Worm (Caenorhabditis elegans) whole organism, midembryonic: ENCODE data around the gene C13A2.12.

Experiments used
- flt-1 ChIP-seq: fragments of 200-800 bp; sonication (Bioruptor generic); IDR thresholded peaks from 2 replicates; pipeline ENCODE4 v1.3.6; 2022; ENCODE audit warnings: missing genetic modification characterization, missing compliant biosample characterization
- tab-1 ChIP-seq: fragments of 200-800 bp; sonication (Bioruptor generic); IDR thresholded peaks from 2 replicates; pipeline ENCODE4 v1.3.6; 2022; ENCODE audit warnings: missing genetic modification characterization, missing compliant biosample characterization
- ztf-23 ChIP-seq: fragments of 200-800 bp; sonication (Bioruptor generic); IDR thresholded peaks from 2 replicates; pipeline ENCODE4 v1.3.6; 2022; ENCODE audit warnings: missing genetic modification reagents, missing genetic modification characterization, missing compliant biosample characterization

DNA sequence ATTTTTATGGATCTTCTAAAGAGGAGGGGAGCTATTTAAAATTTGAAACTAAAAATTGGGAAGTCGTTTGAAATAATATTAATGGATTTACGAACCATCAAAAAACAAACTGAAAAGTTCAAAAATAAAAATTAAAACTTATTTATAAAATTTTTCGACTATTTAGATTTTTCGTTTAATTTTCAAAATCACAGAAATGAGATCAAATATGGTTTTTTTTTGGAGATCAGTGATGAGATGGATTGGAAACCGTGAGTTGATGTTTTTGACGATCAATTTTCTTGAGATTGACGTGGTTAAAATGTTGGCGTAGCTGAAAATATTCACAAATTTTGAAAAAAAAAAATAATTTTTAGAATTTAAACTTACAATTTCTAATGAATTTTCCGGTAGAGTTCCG, 40.1 kb upstream of the C13A2.12 start, which contains the start of gene C13F10.5:
- TF ChIP-seq tab-1 (GFP tag; lab: Robert Waterston, UW) (no peak), flt-1 (no peak), ztf-23 (GFP tag; lab: Robert Waterston, UW) (no peak)
